Fruit fly (Drosophila melanogaster): Measurements from ENCODE around the gene LysX.

DNA sequence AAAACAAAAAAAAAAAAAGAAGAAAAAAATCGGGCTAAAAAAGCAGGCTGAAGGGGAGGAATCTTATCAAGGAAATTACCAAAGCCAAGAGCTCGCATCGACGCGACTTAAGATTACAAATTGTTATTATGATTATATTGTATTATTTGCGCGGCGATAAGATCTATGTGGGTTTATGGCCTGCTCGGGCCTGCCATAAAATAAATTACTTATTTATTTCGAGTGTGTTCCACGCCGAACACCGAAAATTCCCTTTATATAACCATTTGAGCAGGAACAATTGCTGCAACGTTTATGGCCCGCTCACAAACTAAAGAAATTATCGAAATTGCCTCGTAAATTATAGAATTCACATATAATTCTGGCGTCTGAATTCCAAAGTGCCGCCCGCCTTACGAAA is 25.5 kb downstream of the LysX start:
- no peak for TF ChIP-seq ttk (optimal IDR thresholded peaks at IDR 0.05)
- TF ChIP-seq Myc (optimal IDR thresholded peaks at IDR 0.05): no peak
- TF ChIP-seq psq (optimal IDR thresholded peaks at IDR 0.05): no peak
